Fruit fly (Drosophila melanogaster) whole organism, embryonic: ENCODE data around the gene Acp29AB.

Source experiments
- Aef1 ChIP-seq: fragments of 200-800 bp; sonication (Bioruptor generic); IDR thresholded peaks from 3 replicates; pipeline ENCODE4 v1.3.6; 2022; ENCODE audit warnings: missing biosample characterization, missing genetic modification characterization
- BtbVII ChIP-seq: fragments of 200-800 bp; sonication (Bioruptor generic); optimal IDR thresholded peaks from 3 replicates; lab custom pipeline; 2017; ENCODE audit warnings: missing biosample characterization, mild to moderate bottlenecking, missing genetic modification characterization
- C15 ChIP-seq: fragments of 200-800 bp; sonication (Bioruptor generic); IDR thresholded peaks from 3 replicates; pipeline ENCODE4 v1.3.6; 2022; ENCODE audit warnings: missing biosample characterization, missing genetic modification characterization
- CG1233 ChIP-seq: fragments of 200-800 bp; sonication (Bioruptor generic); optimal IDR thresholded peaks from 4 replicates; lab custom pipeline; 2018; ENCODE audit warnings: missing biosample characterization, mild to moderate bottlenecking, missing genetic modification characterization
- CG13624 ChIP-seq: fragments of 200-800 bp; sonication (Bioruptor generic); optimal IDR thresholded peaks from 2 replicates; lab custom pipeline; 2016; ENCODE audit warnings: missing biosample characterization, missing genetic modification characterization
- CG13894 ChIP-seq: fragments of 200-800 bp; sonication (Bioruptor generic); optimal IDR thresholded peaks from 3 replicates; lab custom pipeline; 2018; ENCODE audit warnings: missing biosample characterization, mild to moderate bottlenecking, missing genetic modification characterization, moderate library complexity
- CG15269 ChIP-seq: fragments of 200-800 bp; sonication (Bioruptor generic); optimal IDR thresholded peaks from 2 replicates; lab custom pipeline; 2018; ENCODE audit warnings: missing biosample characterization, mild to moderate bottlenecking, missing genetic modification characterization, moderate library complexity
- CG16815 ChIP-seq: fragments of 200-800 bp; sonication (Bioruptor generic); optimal IDR thresholded peaks from 3 replicates; lab custom pipeline; 2017; ENCODE audit warnings: missing biosample characterization, mild to moderate bottlenecking, missing genetic modification characterization
- CG17802 ChIP-seq: fragments of 200-800 bp; sonication (Bioruptor generic); optimal IDR thresholded peaks from 2 replicates; lab custom pipeline; 2018; ENCODE audit warnings: missing biosample characterization, mild to moderate bottlenecking, missing genetic modification characterization, moderate library complexity
- CG2116 ChIP-seq: fragments of 200-800 bp; sonication (Bioruptor generic); optimal IDR thresholded peaks from 3 replicates; lab custom pipeline; 2018; ENCODE audit warnings: missing biosample characterization, mild to moderate bottlenecking, missing genetic modification characterization
- CG2120 ChIP-seq: fragments of 200-800 bp; sonication (Bioruptor generic); optimal IDR thresholded peaks from 3 replicates; lab custom pipeline; 2016; ENCODE audit warnings: missing biosample characterization, missing genetic modification characterization
- CG2129 ChIP-seq: fragments of 200-800 bp; sonication (Bioruptor generic); IDR thresholded peaks from 2 replicates; pipeline ENCODE4 v1.3.6; 2022; ENCODE audit warnings: missing biosample characterization, missing genetic modification characterization; ENCODE audit not compliant: partially characterized antibody
- CG2712 ChIP-seq: fragments of 200-800 bp; optimal IDR thresholded peaks from 3 replicates; lab custom pipeline; 2019; ENCODE audit warnings: missing biosample characterization, mild to moderate bottlenecking, missing genetic modification characterization, moderate library complexity
- CG31441 ChIP-seq: fragments of 200-800 bp; sonication (Bioruptor generic); IDR thresholded peaks from 2 replicates; pipeline ENCODE4 v1.3.6; 2022; ENCODE audit warnings: missing biosample characterization, missing genetic modification characterization
- CG34224 ChIP-seq: fragments of 200-800 bp; sonication (Bioruptor generic); IDR thresholded peaks from 3 replicates; pipeline ENCODE4 v1.3.6; 2022; ENCODE audit warnings: missing biosample characterization, missing genetic modification characterization; ENCODE audit not compliant: partially characterized antibody
- CG34422 ChIP-seq: fragments of 200-800 bp; sonication (Bioruptor generic); IDR thresholded peaks from 3 replicates; pipeline ENCODE4 v1.3.6; 2022; ENCODE audit warnings: missing biosample characterization, missing genetic modification characterization
- CG3838 ChIP-seq: fragments of 200-800 bp; sonication (Bioruptor generic); optimal IDR thresholded peaks from 3 replicates; lab custom pipeline; 2016; ENCODE audit warnings: missing biosample characterization, missing genetic modification characterization
- CG4820 ChIP-seq: fragments of 200-800 bp; sonication (Bioruptor generic); optimal IDR thresholded peaks from 3 replicates; lab custom pipeline; 2016; ENCODE audit warnings: missing biosample characterization, missing genetic modification characterization
- CG6254 ChIP-seq: fragments of 200-800 bp; sonication (Bioruptor generic); optimal IDR thresholded peaks from 3 replicates; lab custom pipeline; 2017; ENCODE audit warnings: mild to moderate bottlenecking, missing biosample characterization, missing genetic modification reagents, missing genetic modification characterization
- CG6791 ChIP-seq: fragments of 200-800 bp; sonication (Bioruptor generic); IDR thresholded peaks from 3 replicates; pipeline ENCODE4 v1.3.6; 2022; ENCODE audit warnings: missing biosample characterization, missing genetic modification characterization; ENCODE audit not compliant: partially characterized antibody
- CG6854 ChIP-seq: fragments of 200-800 bp; sonication (Bioruptor generic); optimal IDR thresholded peaks from 3 replicates; lab custom pipeline; 2017; ENCODE audit warnings: missing biosample characterization, mild to moderate bottlenecking, missing genetic modification characterization
- CG7963 ChIP-seq: fragments of 200-800 bp; sonication (Bioruptor generic); IDR thresholded peaks from 3 replicates; pipeline ENCODE4 v1.3.6; 2022; ENCODE audit warnings: missing biosample characterization, missing genetic modification characterization; ENCODE audit not compliant: partially characterized antibody
- CG8290 ChIP-seq, 3 experiments: fragments of 200-800 bp; sonication (Bioruptor generic); optimal IDR thresholded peaks; 2 replicates each; lab custom pipeline; 2016 to 2019; ENCODE audit warnings: missing biosample characterization in 3 of 3, missing genetic modification characterization in 3 of 3, mild to moderate bottlenecking in 2 of 3, moderate library complexity in 1 of 3
- CG8359 ChIP-seq: fragments of 200-800 bp; sonication (Bioruptor generic); optimal IDR thresholded peaks from 2 replicates; lab custom pipeline; 2017; ENCODE audit warnings: missing biosample characterization, mild to moderate bottlenecking, missing genetic modification characterization, borderline replicate concordance
- CG9609 ChIP-seq: fragments of 200-800 bp; sonication (Bioruptor generic); optimal IDR thresholded peaks from 3 replicates; lab custom pipeline; 2016; ENCODE audit warnings: missing biosample characterization, missing genetic modification characterization
- Dp ChIP-seq: fragments of 200-800 bp; sonication (Bioruptor generic); optimal IDR thresholded peaks from 2 replicates; lab custom pipeline; 2018; ENCODE audit warnings: missing biosample characterization, mild to moderate bottlenecking, missing genetic modification characterization, moderate library complexity
- Elba2 ChIP-seq: fragments of 200-800 bp; sonication (Bioruptor generic); optimal IDR thresholded peaks from 3 replicates; lab custom pipeline; 2016; ENCODE audit warnings: missing biosample characterization, missing genetic modification characterization
- Fer1 ChIP-seq: fragments of 200-800 bp; sonication (Bioruptor generic); optimal IDR thresholded peaks from 2 replicates; lab custom pipeline; 2017; ENCODE audit warnings: missing biosample characterization, mild to moderate bottlenecking, missing genetic modification characterization
- Fer2 ChIP-seq: fragments of 200-800 bp; sonication (Bioruptor generic); optimal IDR thresholded peaks from 2 replicates; lab custom pipeline; 2018; ENCODE audit warnings: missing biosample characterization, mild to moderate bottlenecking, missing genetic modification characterization, moderate library complexity
- Med ChIP-seq: fragments of 200-800 bp; sonication (Bioruptor generic); peaks from one replicate; lab custom pipeline; 2016; ENCODE audit warnings: missing biosample characterization, missing genetic modification characterization, mild to moderate bottlenecking, inconsistent platforms, moderate library complexity
- Pdp1 ChIP-seq, 2 experiments: fragments of 200-800 bp; sonication (Bioruptor generic); optimal IDR thresholded peaks; 3 replicates each; lab custom pipeline; 2016; ENCODE audit warnings: missing biosample characterization in 2 of 2, missing genetic modification characterization in 2 of 2, mild to moderate bottlenecking in 1 of 2, moderate library complexity in 1 of 2
- Ptx1 ChIP-seq: fragments of 200-800 bp; sonication (Bioruptor generic); IDR thresholded peaks from 2 replicates; pipeline ENCODE4 v1.3.6; 2022; ENCODE audit warnings: missing biosample characterization, missing genetic modification characterization
- Sry-δ ChIP-seq: fragments of 200-800 bp; sonication (Bioruptor generic); optimal IDR thresholded peaks from 2 replicates; lab custom pipeline; 2016; ENCODE audit warnings: missing biosample characterization, missing genetic modification characterization
- Xbp1 ChIP-seq: fragments of 200-800 bp; sonication (Bioruptor generic); optimal IDR thresholded peaks from 3 replicates; lab custom pipeline; 2016; ENCODE audit warnings: missing biosample characterization, mild to moderate bottlenecking, missing genetic modification characterization
- danr ChIP-seq: fragments of 200-800 bp; sonication (Bioruptor generic); IDR thresholded peaks from 2 replicates; pipeline ENCODE4 v1.3.6; 2022; ENCODE audit warnings: missing biosample characterization, missing genetic modification characterization
- grn ChIP-seq: fragments of 200-800 bp; sonication (Bioruptor generic); optimal IDR thresholded peaks from 3 replicates; lab custom pipeline; 2017; ENCODE audit warnings: missing biosample characterization, missing genetic modification characterization
- gro ChIP-seq: fragments of 200-800 bp; sonication (Bioruptor generic); optimal IDR thresholded peaks from 2 replicates; lab custom pipeline; 2016; ENCODE audit warnings: missing biosample characterization, missing genetic modification characterization
- knrl ChIP-seq: fragments of 200-800 bp; sonication (Bioruptor generic); IDR thresholded peaks from 3 replicates; pipeline ENCODE4 v1.3.6; 2022; ENCODE audit warnings: missing biosample characterization, missing genetic modification characterization; ENCODE audit not compliant: partially characterized antibody
- lab ChIP-seq: fragments of 200-800 bp; sonication (Bioruptor generic); optimal IDR thresholded peaks from 3 replicates; lab custom pipeline; 2017; ENCODE audit warnings: missing biosample characterization, missing genetic modification characterization, mild to moderate bottlenecking, moderate library complexity, missing genetic modification reagents
- psq ChIP-seq: fragments of 200-800 bp; sonication (Bioruptor generic); optimal IDR thresholded peaks from 2 replicates; lab custom pipeline; 2017; ENCODE audit warnings: missing biosample characterization, missing genetic modification characterization
- pzg ChIP-seq: fragments of 200-800 bp; sonication (Bioruptor generic); optimal IDR thresholded peaks from 3 replicates; lab custom pipeline; 2018; ENCODE audit warnings: missing biosample characterization, mild to moderate bottlenecking, missing genetic modification characterization, moderate library complexity
- sc ChIP-seq, 3 experiments: fragments of >200 bp in 2 of 3; fragments of 200-800 bp in 1 of 3; sonication (Bioruptor generic) in 1 of 3; optimal IDR thresholded peaks; 2 replicates in 2 of 3; 3 replicates in 1 of 3; lab custom pipeline; 2017; ENCODE audit warnings: mild to moderate bottlenecking in 1 of 3, missing biosample characterization in 1 of 3, missing genetic modification characterization in 1 of 3, missing genetic modification reagents in 1 of 3
- sim ChIP-seq: fragments of 200-800 bp; sonication (Bioruptor generic); IDR thresholded peaks from 2 replicates; pipeline ENCODE4 v1.3.6; 2022; ENCODE audit warnings: missing biosample characterization, missing genetic modification characterization
- sqz ChIP-seq: fragments of 200-800 bp; sonication (Bioruptor generic); optimal IDR thresholded peaks from 3 replicates; lab custom pipeline; 2018; ENCODE audit warnings: missing biosample characterization, mild to moderate bottlenecking, missing genetic modification characterization
- trem ChIP-seq: fragments of 200-800 bp; optimal IDR thresholded peaks from 3 replicates; lab custom pipeline; 2019; ENCODE audit warnings: missing biosample characterization, mild to moderate bottlenecking, missing genetic modification characterization, moderate library complexity
- tup ChIP-seq: fragments of 200-800 bp; sonication (Bioruptor generic); optimal IDR thresholded peaks from 2 replicates; lab custom pipeline; 2016; ENCODE audit warnings: missing biosample characterization, mild to moderate bottlenecking, missing genetic modification characterization, moderate library complexity
- usp ChIP-seq: fragments of >200 bp; optimal IDR thresholded peaks from 2 replicates; lab custom pipeline; 2017; ENCODE audit warnings: missing biosample characterization, missing genetic modification characterization
- vvl ChIP-seq: fragments of 200-800 bp; sonication (Bioruptor generic); IDR thresholded peaks from 2 replicates; pipeline ENCODE4 v1.3.6; 2022; ENCODE audit warnings: missing biosample characterization, missing genetic modification characterization

Acp29AB gene

DNA sequence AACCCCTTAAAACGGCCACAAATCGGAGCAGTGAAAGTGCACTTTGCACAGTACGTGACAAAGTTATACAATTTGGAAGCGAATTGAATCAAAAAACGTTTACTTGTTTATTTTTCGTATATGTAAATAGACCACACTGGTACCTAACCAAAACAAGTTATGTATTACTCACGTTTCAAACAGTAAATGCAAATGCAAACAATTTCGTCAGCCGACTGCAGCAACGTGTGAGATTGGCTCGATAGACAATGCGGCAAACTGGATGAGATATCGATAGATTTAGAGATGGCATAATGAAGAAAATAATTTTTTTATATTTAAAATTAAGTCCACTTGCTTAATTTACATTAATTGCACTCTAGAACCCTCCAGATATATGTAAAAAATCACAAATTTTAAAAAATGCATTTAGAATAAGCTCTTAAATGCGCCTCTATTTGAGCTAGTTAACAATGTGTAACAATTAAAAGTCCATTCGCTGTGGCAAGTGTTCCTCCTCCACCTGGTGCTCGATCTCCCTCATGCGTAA is 11.4 kb downstream of the Acp29AB start, which contains the start of gene AlaRS (continued):
- TF ChIP-seq Elba2 (GFP tag; lab: Kevin White, UChicago), result no peak
- TF ChIP-seq Aef1 (GFP tag; lab: Robert Waterston, UW), result no peak
- TF ChIP-seq Fer2 (tag; lab: Kevin White, UChicago), result no peak
- TF ChIP-seq CG7963 (GFP tag; lab: Robert Waterston, UW), result no peak
- no peak for TF ChIP-seq CG8359 (GFP tag; lab: Kevin White, UChicago)
- TF ChIP-seq lab (GFP tag; lab: Kevin White, UChicago), result peak; percentile 27
- TF ChIP-seq grn (GFP tag; lab: Kevin White, UChicago), result no peak
- no peak for TF ChIP-seq CG13894 (tag; lab: Kevin White, UChicago)
- TF ChIP-seq vvl (GFP tag; lab: Robert Waterston, UW), result peak; percentile 44; the same call in 1 of the 2 replicates
- TF ChIP-seq knrl (GFP tag; lab: Robert Waterston, UW), result peak; percentile 59; the same call in 2 of the 3 replicates
- peak; percentile 24 for TF ChIP-seq Dp
- TF ChIP-seq CG31441 (GFP tag; lab: Robert Waterston, UW), result peak; percentile 49; the same call in 1 of the 2 replicates
- TF ChIP-seq danr (GFP tag; lab: Robert Waterston, UW), result no peak
- TF ChIP-seq CG17802, result no peak
- peak; percentile 20 for TF ChIP-seq CG1233
- peak; percentile 36 for TF ChIP-seq pzg (GFP tag; lab: Kevin White, UChicago)
- peak; percentile 81 for TF ChIP-seq CG2116 (GFP tag; lab: Kevin White, UChicago)
- TF ChIP-seq CG8290 (GFP tag; optimal IDR thresholded peaks at IDR 0.05; lab: Kevin White, UChicago), result no peak
- TF ChIP-seq CG8290 (tag; optimal IDR thresholded peaks at IDR 0.05; lab: Kevin White, UChicago), result no peak
- no peak for TF ChIP-seq CG6854 (GFP tag; lab: Kevin White, UChicago)
- TF ChIP-seq psq, result no peak
- no peak for TF ChIP-seq usp (GFP tag; lab: Kevin White, UChicago)
- peak; percentile 18 for TF ChIP-seq Xbp1 (GFP tag; lab: Kevin White, UChicago)
- peak; percentile 57 for TF ChIP-seq Fer1 (GFP tag; lab: Kevin White, UChicago)
- TF ChIP-seq C15 (GFP tag; lab: Robert Waterston, UW), result no peak
- no peak for TF ChIP-seq tup (GFP tag; lab: Kevin White, UChicago)
- peak; percentile 71 for TF ChIP-seq Sry-δ (GFP tag; lab: Kevin White, UChicago)
- peak; percentile 22 for TF ChIP-seq gro (GFP tag; lab: Kevin White, UChicago)
- TF ChIP-seq CG34224 (GFP tag; lab: Robert Waterston, UW), result peak; percentile 61
- TF ChIP-seq CG6254 (GFP tag; lab: Kevin White, UChicago), result peak; percentile 40
- peak; percentile 17 for TF ChIP-seq CG4820 (GFP tag; lab: Kevin White, UChicago)
- TF ChIP-seq trem (tag; lab: Kevin White, UChicago), result peak; percentile 53
- TF ChIP-seq CG2712, result peak; percentile 61
- TF ChIP-seq sim (GFP tag; lab: Robert Waterston, UW), result no peak
- peak; percentile 39 for TF ChIP-seq CG15269 (tag; lab: Kevin White, UChicago)
- peak in 1 of 2 experiments; percentile 60 for TF ChIP-seq Pdp1 (GFP tag; optimal IDR thresholded peaks at IDR 0.05; lab: Kevin White, UChicago)
- peak; percentile 75 for TF ChIP-seq Med (GFP tag; lab: Kevin White, UChicago)
- 0 out of 3 replicates have a peak, but pooled peaks have one; percentile 26 for TF ChIP-seq CG34422 (GFP tag; lab: Robert Waterston, UW)
- 0 out of 2 replicates have a peak, but pooled peaks have one; percentile 7 for TF ChIP-seq Ptx1
- peak; percentile 35 for TF ChIP-seq CG2129 (GFP tag; lab: Robert Waterston, UW)
- TF ChIP-seq sqz (GFP tag; lab: Kevin White, UChicago), result peak; percentile 14
- no peak for TF ChIP-seq CG9609
- peak; percentile 66 for TF ChIP-seq CG2120 (GFP tag; lab: Kevin White, UChicago)
- TF ChIP-seq BtbVII (GFP tag; lab: Kevin White, UChicago), result no peak
- TF ChIP-seq CG16815 (GFP tag; lab: Kevin White, UChicago), result no peak
- TF ChIP-seq CG3838 (GFP tag; lab: Kevin White, UChicago), result no peak
- peak; percentile 20 for TF ChIP-seq CG13624 (GFP tag; lab: Kevin White, UChicago)
- peak; percentile 59; the same call in 2 of the 3 replicates for TF ChIP-seq CG6791 (GFP tag; lab: Robert Waterston, UW)
- TF ChIP-seq sc (optimal IDR thresholded peaks at IDR 0.05; lab: Kevin White, UChicago), result no peak
- TF ChIP-seq sc (GFP tag; optimal IDR thresholded peaks at IDR 0.05; lab: Kevin White, UChicago), result no peak
